Worm (Caenorhabditis elegans) whole organism, L4/young adult: ENCODE data around the gene aex-4.

Experiments
- dao-5 ChIP-seq: sonication (generic microtip); optimal IDR thresholded peaks from 2 replicates; lab custom pipeline; 2016; ENCODE audit warnings: missing genotype, missing genetic modification characterization, moderate library complexity, missing compliant biosample characterization
- him-1 ChIP-seq: sonication (generic microtip); optimal IDR thresholded peaks from 2 replicates; lab custom pipeline; 2016; ENCODE audit warnings: missing genotype, missing genetic modification reagents, missing genetic modification characterization, missing compliant biosample characterization

ce11 chrX:3686420-3686819 is 42.7 kb upstream of the aex-4 start:
- TF ChIP-seq dao-5 (tag; lab: Kevin White, UChicago) = no peak
- no peak for TF ChIP-seq him-1 (tag; lab: Kevin White, UChicago)
